Fruit fly (Drosophila melanogaster) whole organism, adult: ENCODE results near the gene BCAS2.

Experiments used
- CG11617 ChIP-seq: fragments of 200-800 bp; sonication (Bioruptor generic); optimal IDR thresholded peaks from 2 replicates; lab custom pipeline; 2017; ENCODE audit warnings: mild to moderate bottlenecking, missing biosample characterization, missing genetic modification reagents, missing genetic modification characterization
- CG12768 ChIP-seq: fragments of 200-800 bp; sonication (Bioruptor generic); optimal IDR thresholded peaks from 2 replicates; lab custom pipeline; 2017; ENCODE audit warnings: missing biosample characterization, missing genetic modification characterization, mild to moderate bottlenecking, moderate library complexity, missing genetic modification reagents
- CG14711 ChIP-seq: fragments of 200-800 bp; sonication (Bioruptor generic); optimal IDR thresholded peaks from 2 replicates; lab custom pipeline; 2018; ENCODE audit warnings: missing biosample characterization, mild to moderate bottlenecking, missing genetic modification characterization, moderate library complexity
- CG1620 ChIP-seq: fragments of 200-800 bp; sonication (Bioruptor generic); optimal IDR thresholded peaks from 2 replicates; lab custom pipeline; 2016; ENCODE audit warnings: missing biosample characterization, missing genetic modification characterization
- CG33017 ChIP-seq: fragments of 200-800 bp; sonication (Bioruptor generic); optimal IDR thresholded peaks from 2 replicates; lab custom pipeline; 2018; ENCODE audit warnings: missing biosample characterization, mild to moderate bottlenecking, missing genetic modification characterization, moderate library complexity
- CG5204 ChIP-seq: fragments of 200-800 bp; sonication (Bioruptor generic); optimal IDR thresholded peaks from 2 replicates; lab custom pipeline; 2016; ENCODE audit warnings: missing biosample characterization, missing genetic modification characterization
- CG7045 ChIP-seq: fragments of 200-800 bp; sonication (Bioruptor generic); optimal IDR thresholded peaks from 2 replicates; lab custom pipeline; 2017; ENCODE audit warnings: missing biosample characterization, mild to moderate bottlenecking, missing genetic modification characterization
- CG7101 ChIP-seq: fragments of 200-800 bp; sonication (Bioruptor generic); optimal IDR thresholded peaks from 2 replicates; lab custom pipeline; 2018; ENCODE audit warnings: missing biosample characterization, mild to moderate bottlenecking, missing genetic modification characterization, moderate library complexity
- Clk ChIP-seq: fragments of 200-800 bp; sonication (Bioruptor generic); optimal IDR thresholded peaks from 2 replicates; lab custom pipeline; 2017; ENCODE audit warnings: missing biosample characterization, missing genetic modification characterization
- Crg-1 ChIP-seq: fragments of 200-800 bp; sonication (Bioruptor generic); optimal IDR thresholded peaks from 2 replicates; lab custom pipeline; 2016; ENCODE audit warnings: missing biosample characterization, missing genetic modification characterization
- Hr96 ChIP-seq: fragments of 200-800 bp; sonication (Bioruptor generic); optimal IDR thresholded peaks from 2 replicates; lab custom pipeline; 2016; ENCODE audit warnings: missing biosample characterization, missing genetic modification characterization
- Mnt ChIP-seq: fragments of 200-800 bp; sonication (Bioruptor generic); optimal IDR thresholded peaks from 2 replicates; lab custom pipeline; 2016; ENCODE audit warnings: missing biosample characterization, mild to moderate bottlenecking, missing genetic modification characterization
- bab1 ChIP-seq: fragments of 200-800 bp; sonication (Bioruptor generic); optimal IDR thresholded peaks from 3 replicates; lab custom pipeline; 2019; ENCODE audit warnings: missing biosample characterization, mild to moderate bottlenecking, missing genetic modification characterization, moderate library complexity
- cic ChIP-seq: fragments of 200-800 bp; sonication (Bioruptor generic); optimal IDR thresholded peaks from 2 replicates; lab custom pipeline; 2017; ENCODE audit warnings: missing biosample characterization, mild to moderate bottlenecking, missing genetic modification characterization, moderate library complexity
- cnc ChIP-seq, 2 experiments: fragments of >200 bp; optimal IDR thresholded peaks; 2 replicates each; lab custom pipeline; 2017
- kay ChIP-seq: fragments of 200-800 bp; sonication (Bioruptor generic); peaks from one replicate; lab custom pipeline; 2016; ENCODE audit warnings: missing biosample characterization, missing genetic modification characterization, borderline replicate concordance
- ovo ChIP-seq: fragments of 200-800 bp; sonication (Bioruptor generic); optimal IDR thresholded peaks from 2 replicates; lab custom pipeline; 2016; ENCODE audit warnings: missing biosample characterization, missing genetic modification characterization
- pad ChIP-seq: fragments of 200-800 bp; sonication (Bioruptor generic); optimal IDR thresholded peaks from 3 replicates; lab custom pipeline; 2017; ENCODE audit warnings: missing biosample characterization, missing genetic modification characterization, mild to moderate bottlenecking, moderate library complexity, missing genetic modification reagents
- tj ChIP-seq: fragments of 200-800 bp; sonication (Bioruptor generic); optimal IDR thresholded peaks from 3 replicates; lab custom pipeline; 2017; ENCODE audit warnings: missing biosample characterization, mild to moderate bottlenecking, missing genetic modification characterization, moderate library complexity
- toe ChIP-seq: fragments of 200-800 bp; sonication (Bioruptor generic); optimal IDR thresholded peaks from 2 replicates; lab custom pipeline; 2016; ENCODE audit warnings: missing biosample characterization, missing genetic modification characterization

BCAS2 gene

dm6 chr3R:27948421-27948906, 26.3 kb upstream of the BCAS2 start, which contains the start of gene Gp93:
Gp93 (plus strand) TSS chr3R:27948711.
- peak; percentile 45 for TF ChIP-seq cic (GFP tag; lab: Kevin White, UChicago)
- TF ChIP-seq CG5204: no peak
- TF ChIP-seq kay (GFP tag; lab: Kevin White, UChicago): no peak
- TF ChIP-seq Mnt: peak; percentile 71
- TF ChIP-seq CG33017 (tag; lab: Kevin White, UChicago): peak; percentile 48
- peak; percentile 51 for TF ChIP-seq CG12768 (GFP tag; lab: Kevin White, UChicago)
- peak; percentile 70 for TF ChIP-seq bab1 (GFP tag; lab: Kevin White, UChicago)
- peak; percentile 38 for TF ChIP-seq CG1620 (GFP tag; lab: Kevin White, UChicago)
- no peak for TF ChIP-seq pad
- peak; percentile 46 for TF ChIP-seq CG11617 (GFP tag; lab: Kevin White, UChicago)
- TF ChIP-seq Hr96: no peak
- no peak for TF ChIP-seq toe (GFP tag; lab: Kevin White, UChicago)
- TF ChIP-seq CG7045 (GFP tag; lab: Kevin White, UChicago): peak; percentile 42
- peak; percentile 17 for TF ChIP-seq tj (GFP tag; lab: Kevin White, UChicago)
- peak; percentile 14 for TF ChIP-seq Clk (GFP tag; lab: Kevin White, UChicago)
- peak; percentile 58 for TF ChIP-seq CG7101 (tag; lab: Kevin White, UChicago)
- TF ChIP-seq CG14711 (tag; lab: Kevin White, UChicago): peak; percentile 40
- TF ChIP-seq cnc (optimal IDR thresholded peaks at IDR 0.05; lab: Kevin White, UChicago): no peak
- TF ChIP-seq ovo (GFP tag; lab: Kevin White, UChicago): peak; percentile 2
- peak; percentile 68 for TF ChIP-seq Crg-1 (GFP tag; lab: Kevin White, UChicago)

- peak; percentile 84 for TF ChIP-seq Mnt
- TF ChIP-seq bab1 (GFP tag; lab: Kevin White, UChicago): no peak
Observed at dm6 chr3R:27947682-27948245, 25.6 kb upstream of the BCAS2 start, which contains the start of gene mfrn. mfrn (minus strand) TSS chr3R:27948021.

- TF ChIP-seq Clk (GFP tag; lab: Kevin White, UChicago) (no peak), cic (GFP tag; lab: Kevin White, UChicago) (no peak), CG7101 (tag; lab: Kevin White, UChicago) (peak; percentile 5), CG33017 (tag; lab: Kevin White, UChicago) (no peak), pad (no peak), CG14711 (tag; lab: Kevin White, UChicago) (no peak), Crg-1 (GFP tag; lab: Kevin White, UChicago) (peak; percentile 13), bab1 (GFP tag; lab: Kevin White, UChicago) (no peak), Mnt (peak; percentile 13), kay (GFP tag; lab: Kevin White, UChicago) (no peak), ovo (GFP tag; lab: Kevin White, UChicago) (no peak), CG1620 (GFP tag; lab: Kevin White, UChicago) (peak; percentile 1), toe (GFP tag; lab: Kevin White, UChicago) (no peak), CG7045 (GFP tag; lab: Kevin White, UChicago) (no peak), CG11617 (GFP tag; lab: Kevin White, UChicago) (no peak), CG12768 (GFP tag; lab: Kevin White, UChicago) (no peak)
Observed at dm6 chr3R:27946555-27947204, 24.5 kb upstream of the BCAS2 start.

dm6 chr3R:27945398-27945797, 23.2 kb upstream of the BCAS2 start:
- TF ChIP-seq CG12768 (GFP tag; lab: Kevin White, UChicago) (no peak), cnc (optimal IDR thresholded peaks at IDR 0.05; lab: Kevin White, UChicago) (peak; percentile 58 to 94)

- no peak for TF ChIP-seq CG33017 (tag; lab: Kevin White, UChicago)
- TF ChIP-seq cnc (optimal IDR thresholded peaks at IDR 0.05; lab: Kevin White, UChicago): no peak
- peak; percentile 8 for TF ChIP-seq Clk (GFP tag; lab: Kevin White, UChicago)
- TF ChIP-seq ovo (GFP tag; lab: Kevin White, UChicago): peak; percentile 5
- no peak for TF ChIP-seq CG1620 (GFP tag; lab: Kevin White, UChicago)
- TF ChIP-seq kay (GFP tag; lab: Kevin White, UChicago): no peak
- TF ChIP-seq cic (GFP tag; lab: Kevin White, UChicago): no peak
- no peak for TF ChIP-seq Crg-1 (GFP tag; lab: Kevin White, UChicago)
- peak; percentile 17 for TF ChIP-seq Hr96
- TF ChIP-seq CG5204: no peak
- TF ChIP-seq CG14711 (tag; lab: Kevin White, UChicago): no peak
- no peak for TF ChIP-seq CG7045 (GFP tag; lab: Kevin White, UChicago)
- peak; percentile 8 for TF ChIP-seq bab1 (GFP tag; lab: Kevin White, UChicago)
- no peak for TF ChIP-seq CG12768 (GFP tag; lab: Kevin White, UChicago)
- TF ChIP-seq tj (GFP tag; lab: Kevin White, UChicago): peak; percentile 20
- TF ChIP-seq Mnt: peak; percentile 39
- peak; percentile 14 for TF ChIP-seq pad
- TF ChIP-seq CG7101 (tag; lab: Kevin White, UChicago): peak; percentile 50
- TF ChIP-seq toe (GFP tag; lab: Kevin White, UChicago): peak; percentile 40
- TF ChIP-seq CG11617 (GFP tag; lab: Kevin White, UChicago): peak; percentile 42
Observed at dm6 chr3R:27937752-27938694, 15.9 kb upstream of the BCAS2 start, which contains the start of the genes NSD and BOD1. NSD (minus strand) TSS chr3R:27937853. BOD1 (plus strand) TSS chr3R:27938245.
